Fruit fly (Drosophila melanogaster): ENCODE data around the gene pros.

- TF ChIP-seq fru (GFP tag; optimal IDR thresholded peaks at IDR 0.05): no peak
- no peak for TF ChIP-seq usp (GFP tag; optimal IDR thresholded peaks at IDR 0.05)
- TF ChIP-seq pan (optimal IDR thresholded peaks at IDR 0.05): no peak
- no peak for TF ChIP-seq Abd-B (GFP tag; optimal IDR thresholded peaks at IDR 0.05)
- TF ChIP-seq tai (GFP tag; optimal IDR thresholded peaks at IDR 0.05): no peak
- TF ChIP-seq Hnf4 (GFP tag; optimal IDR thresholded peaks at IDR 0.05): no peak
- no peak for TF ChIP-seq h (GFP tag; optimal IDR thresholded peaks at IDR 0.05)
- TF ChIP-seq HLH106 (tag; optimal IDR thresholded peaks at IDR 0.05): no peak
- TF ChIP-seq rgr (GFP tag; optimal IDR thresholded peaks at IDR 0.05): no peak
- no peak for TF ChIP-seq N (GFP tag; optimal IDR thresholded peaks at IDR 0.05)
- no peak for TF ChIP-seq sv (GFP tag; optimal IDR thresholded peaks at IDR 0.05)
Observed at dm6 chr3R:11363577-11363976, 35.3 kb downstream of the pros start.
